Worm (Caenorhabditis elegans) whole organism, L2 larva: ENCODE data around the gene lin-33.

Experiments
- aly-2 ChIP-seq: fragments of 150-350 bp; optimal IDR thresholded peaks from 2 replicates; lab custom pipeline; 2014; ENCODE audit warnings: missing biosample characterization, missing genetic modification characterization
- skn-1 ChIP-seq: sonication (generic microtip); optimal IDR thresholded peaks from 2 replicates; lab custom pipeline; 2017; ENCODE audit warnings: missing biosample characterization, missing genetic modification characterization
- sma-9 ChIP-seq, 2 experiments: fragments of 150-350 bp in 1 of 2; sonication (generic microtip) in 1 of 2; optimal IDR thresholded peaks; 2 replicates each; lab custom pipeline; 2014 to 2016; ENCODE audit warnings: missing genetic modification characterization in 2 of 2, mild to moderate bottlenecking in 1 of 2, missing biosample characterization in 1 of 2, missing compliant biosample characterization in 1 of 2, missing genetic modification reagents in 1 of 2, moderate library complexity in 1 of 2
- unc-55 ChIP-seq: fragments of 150-350 bp; sonication (generic microtip); optimal IDR thresholded peaks from 3 replicates; lab custom pipeline; 2014; ENCODE audit warnings: missing biosample characterization, missing genetic modification reagents, missing genetic modification characterization
- ztf-4 ChIP-seq: fragments of 150-350 bp; optimal IDR thresholded peaks from 2 replicates; lab custom pipeline; 2014; ENCODE audit warnings: missing biosample characterization, missing genetic modification characterization

DNA sequence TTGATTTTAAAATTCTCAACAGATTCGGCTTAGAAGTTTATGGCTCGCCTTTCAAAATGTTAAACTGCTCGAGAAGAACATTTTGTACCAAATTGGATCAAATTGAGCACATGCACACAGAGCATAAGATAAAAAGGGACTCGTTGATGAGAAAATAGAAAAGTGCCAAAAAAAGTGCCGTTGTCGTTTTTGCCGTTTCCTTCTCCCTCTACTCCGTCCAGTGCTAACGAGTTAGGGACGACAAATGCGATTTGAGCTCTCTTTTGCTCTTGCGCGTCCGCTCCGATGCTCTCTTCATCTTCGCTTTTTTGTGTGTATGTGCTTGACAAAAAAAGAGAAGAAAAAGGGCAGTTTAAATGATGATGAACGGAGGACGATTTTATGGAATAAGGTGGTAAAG, 15.3 kb upstream of the lin-33 start:
- no peak for TF ChIP-seq ztf-4 (tag; lab: Kevin White, UChicago)
- no peak for TF ChIP-seq unc-55 (GFP tag; lab: Kevin White, UChicago)
- no peak for TF ChIP-seq aly-2
- TF ChIP-seq skn-1 (tag; lab: Kevin White, UChicago): no peak
- no peak for TF ChIP-seq sma-9 (GFP tag; optimal IDR thresholded peaks at IDR 0.05; lab: Kevin White, UChicago)
- no peak for TF ChIP-seq sma-9 (tag; optimal IDR thresholded peaks at IDR 0.05; lab: Kevin White, UChicago)
